Fruit fly (Drosophila melanogaster): Measurements from ENCODE around the gene CG13813.

CG13813 gene

DNA sequence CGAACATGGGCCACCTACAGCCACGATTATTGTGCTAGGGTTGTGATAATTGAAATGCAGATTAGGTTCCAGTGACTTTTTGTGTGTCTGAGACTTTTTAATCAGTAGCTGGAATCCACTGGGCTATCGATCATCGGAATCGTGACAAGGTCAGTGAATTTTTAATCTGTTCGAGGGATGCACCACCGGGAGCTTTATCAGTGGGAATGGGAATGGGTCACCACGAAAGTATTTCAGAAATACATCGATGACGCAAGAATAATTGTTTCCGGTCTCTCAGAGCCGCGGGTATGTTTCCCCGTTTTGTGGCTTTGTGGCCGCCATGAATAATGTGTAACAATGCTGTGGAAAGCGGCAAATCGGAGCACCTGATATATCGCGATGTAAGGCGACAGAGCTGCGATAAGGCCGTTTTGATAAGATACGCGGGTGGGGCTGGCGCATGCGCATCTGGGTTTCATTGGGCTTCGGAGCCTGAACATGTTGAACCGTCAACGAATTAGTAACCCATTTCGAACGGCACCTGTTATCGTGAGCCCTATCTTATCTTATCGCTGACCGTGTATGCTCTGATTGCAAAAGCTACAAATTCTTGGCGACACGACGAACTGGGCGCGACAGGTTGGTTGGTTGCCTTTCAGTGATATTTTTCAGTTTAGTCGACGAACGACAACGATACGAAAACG lies 43.4 kb upstream of the CG13813 start, which contains the start of gene Ssk:
TSS of gene Ssk (plus strand) at position 638 of the 686 bp plus-strand sequence.
- TF ChIP-seq toe (GFP tag; optimal IDR thresholded peaks at IDR 0.05): peak; percentile 60
- TF ChIP-seq CG5204 (GFP tag; optimal IDR thresholded peaks at IDR 0.05): no peak
- no peak for TF ChIP-seq Crg-1 (GFP tag; optimal IDR thresholded peaks at IDR 0.05)
- TF ChIP-seq CG33017 (tag; optimal IDR thresholded peaks at IDR 0.05): peak; percentile 37
- TF ChIP-seq CG12768 (GFP tag; optimal IDR thresholded peaks at IDR 0.05): peak; percentile 32
- TF ChIP-seq Mnt (GFP tag; optimal IDR thresholded peaks at IDR 0.05): no peak
- no peak for TF ChIP-seq CG7045 (GFP tag; optimal IDR thresholded peaks at IDR 0.05)
- TF ChIP-seq Hr96 (GFP tag; optimal IDR thresholded peaks at IDR 0.05): peak; percentile 33
- peak; percentile 66 for TF ChIP-seq ovo (GFP tag; optimal IDR thresholded peaks at IDR 0.05)
- no peak for TF ChIP-seq CG14711 (tag; optimal IDR thresholded peaks at IDR 0.05)
- TF ChIP-seq kay (GFP tag; ENCODE audit: borderline replicate concordance): peak; percentile 97
- no peak for TF ChIP-seq CG1620 (GFP tag; optimal IDR thresholded peaks at IDR 0.05)
- peak; percentile 91 for TF ChIP-seq cic (GFP tag; optimal IDR thresholded peaks at IDR 0.05)
- peak; percentile 29 for TF ChIP-seq CG11617 (GFP tag; optimal IDR thresholded peaks at IDR 0.05)
- peak; percentile 37 for TF ChIP-seq tj (GFP tag; optimal IDR thresholded peaks at IDR 0.05)
- TF ChIP-seq cnc (optimal IDR thresholded peaks at IDR 0.05): no peak
- no peak for TF ChIP-seq pad (GFP tag; optimal IDR thresholded peaks at IDR 0.05)

DNA sequence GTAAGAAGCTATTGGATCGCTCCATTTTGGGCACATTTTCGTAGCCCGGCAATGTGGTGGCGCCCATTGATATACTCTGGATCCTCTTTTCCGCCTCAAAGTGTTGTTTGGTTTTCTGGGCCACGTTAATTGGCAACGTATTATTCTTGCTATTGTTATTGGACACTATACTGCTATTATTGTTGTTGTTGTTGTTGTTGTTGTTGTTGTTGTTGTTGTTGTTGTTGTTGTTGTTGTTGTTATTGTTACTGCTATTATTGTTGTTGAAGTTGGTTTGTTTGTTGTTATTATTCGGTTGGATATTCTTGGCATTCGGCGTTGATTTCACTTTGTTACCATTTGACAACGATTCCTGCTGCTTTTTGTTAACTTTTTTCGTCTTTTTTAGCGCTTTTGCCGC lies 39.6 kb upstream of the CG13813 start:
- TF ChIP-seq ovo (GFP tag; optimal IDR thresholded peaks at IDR 0.05) (no peak), kay (GFP tag; ENCODE audit: borderline replicate concordance) (peak; percentile 40)

DNA sequence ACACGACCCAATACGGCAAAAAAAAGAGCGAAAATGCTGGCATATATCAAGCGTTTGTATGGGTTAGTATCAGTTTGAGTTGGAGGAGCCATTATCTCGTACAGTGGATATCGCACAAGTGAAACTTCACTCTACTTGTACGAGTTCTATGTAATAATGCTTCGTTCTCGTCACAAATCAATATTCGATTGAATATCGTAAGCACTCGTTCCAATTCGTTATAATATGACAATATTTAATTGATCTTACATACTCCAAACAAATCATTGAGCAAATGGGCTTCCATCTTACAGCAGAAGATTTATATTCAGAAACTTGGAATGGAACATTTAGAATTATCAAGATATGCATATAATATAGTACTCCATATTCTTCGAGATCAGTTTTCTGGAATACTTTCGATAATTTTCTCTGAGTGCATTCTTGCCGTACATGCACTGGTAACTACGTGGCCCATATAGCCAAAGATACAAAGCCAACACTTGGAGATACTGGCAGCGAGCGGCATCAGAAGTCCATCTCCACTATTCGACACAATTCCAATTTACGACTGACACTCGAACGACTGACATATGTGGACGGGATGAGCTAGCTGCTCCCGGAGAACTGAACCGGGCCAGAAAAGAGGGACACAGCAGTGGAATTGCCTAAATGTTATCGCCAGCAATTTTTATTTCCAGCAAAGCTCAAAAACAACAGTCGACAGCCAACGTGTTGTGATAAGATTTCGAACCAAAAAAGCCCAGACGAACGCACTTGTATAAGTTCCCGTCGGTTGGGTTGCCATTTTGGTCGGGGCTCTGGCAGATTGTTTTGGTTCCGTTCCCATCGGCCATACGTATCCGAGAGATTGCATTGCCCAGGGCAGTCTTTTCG lies 38.4 kb upstream of the CG13813 start:
- peak; percentile 18 for TF ChIP-seq CG11617 (GFP tag; optimal IDR thresholded peaks at IDR 0.05)
- peak; percentile 1 for TF ChIP-seq CG7101 (tag; optimal IDR thresholded peaks at IDR 0.05)
- TF ChIP-seq CG5204 (GFP tag; optimal IDR thresholded peaks at IDR 0.05): peak; percentile 55
- no peak for TF ChIP-seq kay (GFP tag; ENCODE audit: borderline replicate concordance)
- peak; percentile 5 for TF ChIP-seq cic (GFP tag; optimal IDR thresholded peaks at IDR 0.05)

DNA sequence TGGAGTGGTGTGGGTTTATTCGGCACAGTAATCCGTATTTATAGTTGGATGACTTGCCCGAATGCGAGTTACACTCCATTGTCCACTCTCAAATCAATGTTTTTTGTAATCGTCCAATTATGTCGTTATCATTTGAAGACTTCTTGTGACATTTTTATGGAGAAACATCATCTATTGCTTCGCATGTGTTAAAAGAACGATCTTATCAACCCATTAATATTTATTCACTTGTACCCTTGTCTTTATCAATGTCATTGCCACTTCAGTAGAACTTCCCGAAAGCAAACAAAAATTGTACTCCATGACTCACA lies 37.8 kb upstream of the CG13813 start:
- no peak for TF ChIP-seq cnc (optimal IDR thresholded peaks at IDR 0.05)
- TF ChIP-seq kay (GFP tag; ENCODE audit: borderline replicate concordance): peak; percentile 29

DNA sequence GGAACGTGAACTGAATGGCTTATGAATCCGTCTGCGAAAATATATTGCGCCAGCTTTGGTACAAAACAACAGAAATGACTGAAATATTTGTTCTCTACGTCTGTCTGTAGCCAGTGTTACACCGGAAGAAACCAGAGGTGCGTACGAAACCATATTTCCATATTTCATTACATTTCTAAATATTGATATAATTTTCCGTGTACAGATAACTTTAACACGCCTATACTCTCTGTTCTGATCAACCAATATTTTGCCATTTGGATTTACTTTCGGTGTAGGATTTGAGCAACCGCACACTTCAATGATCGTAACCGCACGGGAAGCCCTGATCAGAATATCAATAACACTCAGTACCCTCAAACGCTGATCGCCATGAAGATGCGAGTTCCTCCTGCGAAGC lies 36.7 kb upstream of the CG13813 start:
- TF ChIP-seq ovo (GFP tag; optimal IDR thresholded peaks at IDR 0.05) (no peak), toe (GFP tag; optimal IDR thresholded peaks at IDR 0.05) (peak; percentile 0), CG5204 (GFP tag; optimal IDR thresholded peaks at IDR 0.05) (peak; percentile 26)

DNA sequence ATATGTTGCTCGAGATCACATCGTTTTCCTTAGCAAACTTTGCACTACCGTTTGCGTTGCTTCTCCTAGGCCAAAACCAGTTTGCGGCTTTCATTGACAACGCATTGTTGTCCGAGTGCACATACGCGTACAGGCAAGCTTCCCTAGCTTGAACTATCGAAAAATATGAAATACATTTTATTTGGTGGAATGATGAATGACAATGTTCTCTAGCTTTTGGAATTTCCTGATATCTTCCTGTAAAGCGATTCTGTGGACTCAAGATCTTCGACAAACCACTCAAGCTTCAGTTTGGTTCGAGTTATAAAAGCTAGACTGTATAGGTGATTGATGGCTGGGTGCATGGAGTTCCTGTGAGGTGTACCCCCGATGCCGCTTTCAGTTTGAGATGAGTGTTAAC lies 35.6 kb upstream of the CG13813 start:
- TF ChIP-seq CG14711 (tag; optimal IDR thresholded peaks at IDR 0.05) (peak; percentile 21), CG12768 (GFP tag; optimal IDR thresholded peaks at IDR 0.05) (no peak), CG5204 (GFP tag; optimal IDR thresholded peaks at IDR 0.05) (peak; percentile 21), CG7101 (tag; optimal IDR thresholded peaks at IDR 0.05) (peak; percentile 13)

DNA sequence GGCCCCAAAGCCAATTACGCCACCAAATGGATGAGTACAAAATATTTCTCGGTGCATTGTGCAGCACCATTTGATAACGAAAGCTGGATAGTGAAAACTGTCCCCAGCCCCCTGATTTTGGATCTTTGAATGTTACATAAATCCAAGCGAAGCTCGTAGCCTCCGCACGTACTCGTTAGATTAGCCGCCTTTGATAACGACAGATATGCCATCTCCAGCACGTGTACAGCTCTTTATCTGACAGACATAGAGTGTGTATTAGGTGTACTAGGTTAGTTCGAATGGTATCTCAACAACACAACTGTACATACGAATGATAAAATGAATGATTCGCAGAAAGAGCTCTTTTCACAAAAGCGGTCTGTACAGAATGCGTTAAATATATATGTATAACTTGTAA lies 35.1 kb upstream of the CG13813 start:
- no peak for TF ChIP-seq CG1620 (GFP tag; optimal IDR thresholded peaks at IDR 0.05)
- no peak for TF ChIP-seq kay (GFP tag; ENCODE audit: borderline replicate concordance)
- no peak for TF ChIP-seq Hr96 (GFP tag; optimal IDR thresholded peaks at IDR 0.05)
- no peak for TF ChIP-seq CG7045 (GFP tag; optimal IDR thresholded peaks at IDR 0.05)
- TF ChIP-seq CG5204 (GFP tag; optimal IDR thresholded peaks at IDR 0.05): no peak
- no peak for TF ChIP-seq Clk (GFP tag; optimal IDR thresholded peaks at IDR 0.05)
- TF ChIP-seq CG7101 (tag; optimal IDR thresholded peaks at IDR 0.05): no peak
- TF ChIP-seq pad (GFP tag; optimal IDR thresholded peaks at IDR 0.05): no peak
- no peak for TF ChIP-seq Crg-1 (GFP tag; optimal IDR thresholded peaks at IDR 0.05)
- TF ChIP-seq CG11617 (GFP tag; optimal IDR thresholded peaks at IDR 0.05): no peak
- no peak for TF ChIP-seq ovo (GFP tag; optimal IDR thresholded peaks at IDR 0.05)
- TF ChIP-seq toe (GFP tag; optimal IDR thresholded peaks at IDR 0.05): no peak
- no peak for TF ChIP-seq Mnt (GFP tag; optimal IDR thresholded peaks at IDR 0.05)
- TF ChIP-seq cnc (optimal IDR thresholded peaks at IDR 0.05): no peak
- TF ChIP-seq CG33017 (tag; optimal IDR thresholded peaks at IDR 0.05): no peak
- no peak for TF ChIP-seq tj (GFP tag; optimal IDR thresholded peaks at IDR 0.05)
- no peak for TF ChIP-seq cic (GFP tag; optimal IDR thresholded peaks at IDR 0.05)

DNA sequence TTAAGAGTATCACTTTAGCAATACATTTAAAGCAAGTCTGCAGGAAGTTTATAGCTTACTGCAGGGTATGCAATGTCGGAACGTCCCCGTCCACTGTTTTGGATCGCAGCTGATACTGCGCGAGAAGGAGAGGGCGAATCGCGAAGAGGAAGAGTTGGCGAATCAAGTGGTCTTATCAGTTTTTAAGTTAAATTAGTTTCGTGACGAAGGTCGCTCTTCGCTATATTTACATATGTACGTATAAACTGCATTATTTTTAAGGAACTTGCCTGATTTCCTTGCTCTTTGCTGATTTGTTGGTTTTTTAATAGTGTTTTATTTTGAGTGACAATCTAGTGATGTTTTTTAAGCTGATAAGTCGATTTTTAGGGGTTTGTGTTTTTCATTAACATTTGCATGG lies 34.3 kb upstream of the CG13813 start:
- TF ChIP-seq Mnt (GFP tag; optimal IDR thresholded peaks at IDR 0.05) (no peak), CG11617 (GFP tag; optimal IDR thresholded peaks at IDR 0.05) (no peak), CG5204 (GFP tag; optimal IDR thresholded peaks at IDR 0.05) (no peak), CG33017 (tag; optimal IDR thresholded peaks at IDR 0.05) (no peak), Crg-1 (GFP tag; optimal IDR thresholded peaks at IDR 0.05) (no peak), CG12768 (GFP tag; optimal IDR thresholded peaks at IDR 0.05) (no peak), bab1 (GFP tag; optimal IDR thresholded peaks at IDR 0.05) (no peak), CG7045 (GFP tag; optimal IDR thresholded peaks at IDR 0.05) (no peak), ovo (GFP tag; optimal IDR thresholded peaks at IDR 0.05) (no peak), cic (GFP tag; optimal IDR thresholded peaks at IDR 0.05) (no peak), Hr96 (GFP tag; optimal IDR thresholded peaks at IDR 0.05) (no peak), toe (GFP tag; optimal IDR thresholded peaks at IDR 0.05) (no peak), pad (GFP tag; optimal IDR thresholded peaks at IDR 0.05) (no peak), cnc (optimal IDR thresholded peaks at IDR 0.05) (no peak), CG7101 (tag; optimal IDR thresholded peaks at IDR 0.05) (no peak), CG1620 (GFP tag; optimal IDR thresholded peaks at IDR 0.05) (no peak), Clk (GFP tag; optimal IDR thresholded peaks at IDR 0.05) (no peak)

Data from whole organism, adult.